Fruit fly (Drosophila melanogaster): ENCODE results near the gene hid.

The hid gene

dm6 chr3L:18228954-18229627, 43.6 kb upstream of the hid start (continued):
- TF ChIP-seq ftz-f1 (GFP tag; optimal IDR thresholded peaks at IDR 0.05), result no peak
- no peak for TF ChIP-seq pita (GFP tag; optimal IDR thresholded peaks at IDR 0.05)
- no peak for TF ChIP-seq oc (tag; optimal IDR thresholded peaks at IDR 0.05)
- no peak for TF ChIP-seq sc (optimal IDR thresholded peaks at IDR 0.05)
- peak; percentile 1 for TF ChIP-seq sc (GFP tag; optimal IDR thresholded peaks at IDR 0.05)
- peak; percentile 44 for TF ChIP-seq gem (tag; optimal IDR thresholded peaks at IDR 0.05)
- TF ChIP-seq chif (GFP tag; optimal IDR thresholded peaks at IDR 0.05), result no peak
- TF ChIP-seq Trl (optimal IDR thresholded peaks at IDR 0.05), result no peak
- no peak for TF ChIP-seq Trl (GFP tag; optimal IDR thresholded peaks at IDR 0.05)
- no peak for TF ChIP-seq fd96Cb (tag; optimal IDR thresholded peaks at IDR 0.05)
- no peak for TF ChIP-seq chinmo (GFP tag; IDR thresholded peaks at IDR 0.05; ENCODE audit: partially characterized antibody)
- TF ChIP-seq ci (GFP tag; IDR thresholded peaks at IDR 0.05), result peak; percentile 49
- TF ChIP-seq salm (tag; optimal IDR thresholded peaks at IDR 0.05), result no peak
- peak; percentile 59 for TF ChIP-seq CG12391 (tag; optimal IDR thresholded peaks at IDR 0.05)
- no peak for TF ChIP-seq CG11456 (GFP tag; IDR thresholded peaks at IDR 0.05)
- TF ChIP-seq ase (GFP tag; IDR thresholded peaks at IDR 0.05), result no peak
- peak; percentile 13; the same call in 1 of the 2 replicates for TF ChIP-seq amos (GFP tag; IDR thresholded peaks at IDR 0.05; ENCODE audit: partially characterized antibody)
- TF ChIP-seq tll (GFP tag; optimal IDR thresholded peaks at IDR 0.05), result no peak
- TF ChIP-seq Kr (GFP tag; optimal IDR thresholded peaks at IDR 0.05), result peak; percentile 73
- no peak for TF ChIP-seq ems (GFP tag; optimal IDR thresholded peaks at IDR 0.05)
- no peak for TF ChIP-seq NK7.1 (GFP tag; optimal IDR thresholded peaks at IDR 0.05)
- no peak for TF ChIP-seq btn (GFP tag; optimal IDR thresholded peaks at IDR 0.05)
- no peak for TF ChIP-seq slbo (GFP tag; IDR thresholded peaks at IDR 0.05)
- no peak for TF ChIP-seq CG13624 (GFP tag; optimal IDR thresholded peaks at IDR 0.05)
- TF ChIP-seq CG9215 (GFP tag; IDR thresholded peaks at IDR 0.05), result no peak
- no peak for TF ChIP-seq crc (GFP tag; optimal IDR thresholded peaks at IDR 0.05)
- no peak for TF ChIP-seq Dad (GFP tag; optimal IDR thresholded peaks at IDR 0.05)
- no peak for TF ChIP-seq CG8089 (GFP tag; optimal IDR thresholded peaks at IDR 0.05)
- TF ChIP-seq CG14667 (GFP tag; IDR thresholded peaks at IDR 0.05), result no peak
- TF ChIP-seq CG1792 (GFP tag; optimal IDR thresholded peaks at IDR 0.05), result no peak
- no peak for TF ChIP-seq CG3838 (GFP tag; optimal IDR thresholded peaks at IDR 0.05)
- no peak for TF ChIP-seq CG3281 (GFP tag; optimal IDR thresholded peaks at IDR 0.05)
- peak; percentile 26 for TF ChIP-seq CG14710 (tag; optimal IDR thresholded peaks at IDR 0.05)
- TF ChIP-seq CG15696 (tag; optimal IDR thresholded peaks at IDR 0.05), result peak; percentile 18
- TF ChIP-seq CG10147 (GFP tag; optimal IDR thresholded peaks at IDR 0.05), result no peak
- TF ChIP-seq CG6791 (GFP tag; IDR thresholded peaks at IDR 0.05; ENCODE audit: partially characterized antibody), result peak; percentile 55; the same call in 1 of the 3 replicates

dm6 chr3L:18228527-18228926, 43.1 kb upstream of the hid start:
- TF ChIP-seq Abd-B (GFP tag; optimal IDR thresholded peaks at IDR 0.05) (no peak), H2.0 (GFP tag; IDR thresholded peaks at IDR 0.05) (no peak), CG4360 (GFP tag; IDR thresholded peaks at IDR 0.05) (peak; percentile 95), hth (optimal IDR thresholded peaks at IDR 0.05) (peak; percentile 93), gcm (GFP tag; optimal IDR thresholded peaks at IDR 0.05) (peak; percentile 22), CG12236 (GFP tag; optimal IDR thresholded peaks at IDR 0.05) (no peak), CG16779 (GFP tag; IDR thresholded peaks at IDR 0.05) (no peak), vvl (GFP tag; IDR thresholded peaks at IDR 0.05) (peak; percentile 37; the same call in 1 of the 2 replicates), CG2199 (GFP tag; IDR thresholded peaks at IDR 0.05) (peak; percentile 91), Fer2 (tag; optimal IDR thresholded peaks at IDR 0.05) (no peak), Blimp-1 (GFP tag; optimal IDR thresholded peaks at IDR 0.05) (peak; percentile 72), Doc2 (GFP tag; IDR thresholded peaks at IDR 0.05) (no peak), H15 (GFP tag; IDR thresholded peaks at IDR 0.05) (no peak), pita (GFP tag; optimal IDR thresholded peaks at IDR 0.05) (no peak), ara (GFP tag; IDR thresholded peaks at IDR 0.05) (no peak), sim (GFP tag; IDR thresholded peaks at IDR 0.05) (no peak), CG9876 (GFP tag; optimal IDR thresholded peaks at IDR 0.05) (no peak), CHES-1-like (GFP tag; optimal IDR thresholded peaks at IDR 0.05) (no peak), oc (tag; optimal IDR thresholded peaks at IDR 0.05) (peak; percentile 38), CG10147 (GFP tag; optimal IDR thresholded peaks at IDR 0.05) (no peak)

All from whole organism, embryonic.